Fruit fly (Drosophila melanogaster) ovary, adult (tissue): ENCODE measurements around the gene CG43861.

Experiments
- CG17801 ChIP-seq: fragments of 200-800 bp; optimal IDR thresholded peaks from 2 replicates; lab custom pipeline; 2019; ENCODE audit warnings: missing biosample characterization, mild to moderate bottlenecking, missing genetic modification characterization, moderate library complexity; ENCODE audit not compliant: partially characterized antibody

Gene CG43861

dm6 chr2L:20017055-20017454, at the start of gene CG43861:
Gene CG43861, minus strand, starts transcription at chr2L:20017282.
- TF ChIP-seq CG17801, result no peak

- no peak for TF ChIP-seq CG17801
Observed at dm6 chr2L:20066233-20066650, 49.2 kb upstream of the CG43861 start, which contains the start of gene bwa. Gene bwa, plus strand, starts transcription at chr2L:20066391.

- TF ChIP-seq CG17801, result peak; percentile 32
Observed at dm6 chr2L:20065516-20065915, 48.4 kb upstream of the CG43861 start, which contains the start of gene vls. Gene vls, minus strand, starts transcription at chr2L:20065679.

dm6 chr2L:20061018-20061657, 44.1 kb upstream of the CG43861 start, which contains the start of the genes barr and lok:
Gene barr, minus strand, starts transcription at chr2L:20061370.
Gene lok, plus strand, starts transcription at chr2L:20061422.
- peak; percentile 7 for TF ChIP-seq CG17801

dm6 chr2L:20057391-20057790, 40.3 kb upstream of the CG43861 start:
- no peak for TF ChIP-seq CG17801

dm6 chr2L:20051172-20051893, 34.3 kb upstream of the CG43861 start:
- TF ChIP-seq CG17801, result no peak

- TF ChIP-seq CG17801, result no peak
Observed at dm6 chr2L:20027382-20027919, 10.4 kb upstream of the CG43861 start, which contains the start of gene sNPF. Gene sNPF, plus strand, starts transcription at chr2L:20027915.

- TF ChIP-seq CG17801, result no peak
Observed at dm6 chr2L:20026351-20026849, 9.3 kb upstream of the CG43861 start.

- TF ChIP-seq CG17801, result no peak
Observed at dm6 chr2L:20025711-20026110, 8.6 kb upstream of the CG43861 start, which contains the start of gene AANATL3. Gene AANATL3, minus strand, starts transcription at chr2L:20025811.

- TF ChIP-seq CG17801, result no peak
Observed at dm6 chr2L:20024333-20024732, 7.3 kb upstream of the CG43861 start.

- TF ChIP-seq CG17801, result no peak
Observed at dm6 chr2L:20020091-20020490, 3.0 kb upstream of the CG43861 start.

dm6 chr2L:20016448-20016847, 634 bp downstream of the CG43861 start:
- no peak for TF ChIP-seq CG17801

- no peak for TF ChIP-seq CG17801
Observed at dm6 chr2L:20005064-20005463, 12.0 kb downstream of the CG43861 start.

- TF ChIP-seq CG17801, result no peak
Observed at dm6 chr2L:20004341-20004740, 12.7 kb downstream of the CG43861 start.

dm6 chr2L:20002086-20002485, 15.0 kb downstream of the CG43861 start:
- no peak for TF ChIP-seq CG17801

- TF ChIP-seq CG17801, result no peak
Observed at dm6 chr2L:19998139-19998538, 18.9 kb downstream of the CG43861 start.

dm6 chr2L:19992427-19992998, 24.6 kb downstream of the CG43861 start:
- no peak for TF ChIP-seq CG17801
